Fruit fly (Drosophila melanogaster) whole organism, pupa: ENCODE results near the gene arm.

Source experiments
- CG32121 ChIP-seq: fragments of 200-800 bp; sonication (Bioruptor generic); IDR thresholded peaks from 2 replicates; pipeline ENCODE4 v1.3.6; 2022; ENCODE audit warnings: missing biosample characterization, missing genetic modification characterization
- CG34367 ChIP-seq: fragments of 200-800 bp; sonication (Bioruptor generic); optimal IDR thresholded peaks from 2 replicates; lab custom pipeline; 2018; ENCODE audit warnings: missing biosample characterization, mild to moderate bottlenecking, missing genetic modification characterization
- CG8301 ChIP-seq: fragments of 200-800 bp; sonication (Bioruptor generic); optimal IDR thresholded peaks from 2 replicates; lab custom pipeline; 2018; ENCODE audit warnings: missing biosample characterization, mild to moderate bottlenecking, missing genetic modification characterization

DNA sequence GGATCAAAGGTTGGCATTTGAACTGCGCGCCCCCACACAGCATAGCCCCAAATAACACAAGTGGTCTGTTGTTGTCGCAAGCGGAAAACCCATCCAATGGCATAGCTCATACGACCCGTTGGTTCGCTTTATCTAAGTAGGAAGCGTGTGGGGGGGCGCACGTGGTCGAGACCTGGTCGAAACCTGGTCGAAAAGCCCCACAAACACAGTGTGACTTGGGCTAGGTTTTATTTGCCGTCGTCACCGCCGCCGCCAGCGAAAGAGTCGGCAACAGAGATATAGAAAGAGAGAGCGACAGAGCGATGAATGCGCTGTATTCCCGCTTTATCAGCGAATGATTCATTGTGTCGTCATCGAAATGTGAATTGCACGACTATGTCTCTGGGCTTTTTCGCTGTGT, 57.6 kb downstream of the arm start:
- TF ChIP-seq CG34367 (tag; lab: Kevin White, UChicago) = no peak
- TF ChIP-seq CG8301 = no peak
- TF ChIP-seq CG32121 (GFP tag; lab: Robert Waterston, UW) = no peak
